Worm (Caenorhabditis elegans) whole organism, young adult: Measurements from ENCODE around the gene F13B12.1.

Source experiments
- B0261.1 ChIP-seq: sonication (generic microtip); optimal IDR thresholded peaks from 2 replicates; lab custom pipeline; 2016; ENCODE audit warnings: mild to moderate bottlenecking, missing genetic modification characterization, moderate library complexity, missing compliant biosample characterization
- C06A6.2 ChIP-seq: fragments of 200-800 bp; sonication (Bioruptor generic); conservative IDR thresholded peaks from 2 replicates; pipeline ENCODE4 v1.3.6; 2022; ENCODE audit warnings: missing genetic modification characterization, missing compliant biosample characterization
- D2030.7 ChIP-seq: fragments of 200-800 bp; sonication (Bioruptor generic); IDR thresholded peaks from 2 replicates; pipeline ENCODE4 v1.3.6; 2022; ENCODE audit warnings: missing genetic modification reagents, missing genetic modification characterization, missing compliant biosample characterization
- F39B2.1 ChIP-seq: fragments of 200-800 bp; sonication (Bioruptor generic); IDR thresholded peaks from 2 replicates; pipeline ENCODE4 v1.3.6; 2022; ENCODE audit warnings: missing genetic modification reagents, missing genetic modification characterization, missing compliant biosample characterization
- F57C9.4 ChIP-seq: sonication (generic microtip); optimal IDR thresholded peaks from 2 replicates; lab custom pipeline; 2017; ENCODE audit warnings: mild to moderate bottlenecking, missing genetic modification characterization, missing compliant biosample characterization
- K12H6.12 ChIP-seq: fragments of 200-800 bp; sonication (Bioruptor generic); optimal IDR thresholded peaks from 2 replicates; lab custom pipeline; 2018; ENCODE audit warnings: mild to moderate bottlenecking, missing genetic modification characterization, missing compliant biosample characterization
- T26A5.8 ChIP-seq: sonication (generic microtip); optimal IDR thresholded peaks from 2 replicates; lab custom pipeline; 2016; ENCODE audit warnings: missing genetic modification characterization, missing compliant biosample characterization
- Y95B8A.8 ChIP-seq: fragments of 200-800 bp; sonication (Bioruptor generic); IDR thresholded peaks from 2 replicates; pipeline ENCODE4 v1.3.6; 2022; ENCODE audit warnings: missing genetic modification reagents, missing genetic modification characterization, missing compliant biosample characterization
- aptf-2 ChIP-seq: fragments of 200-800 bp; sonication (Bioruptor generic); conservative IDR thresholded peaks from 2 replicates; pipeline ENCODE4 v1.3.6; 2022; ENCODE audit warnings: missing genetic modification reagents, missing genetic modification characterization, missing compliant biosample characterization
- attf-5 ChIP-seq: fragments of 200-800 bp; sonication (Bioruptor generic); optimal IDR thresholded peaks from 2 replicates; lab custom pipeline; 2018; ENCODE audit warnings: mild to moderate bottlenecking, missing genetic modification characterization, missing compliant biosample characterization
- bed-2 ChIP-seq: fragments of 200-800 bp; sonication (Bioruptor generic); IDR thresholded peaks from 2 replicates; pipeline ENCODE4 v1.3.6; 2022; ENCODE audit warnings: missing genetic modification reagents, missing genetic modification characterization, missing compliant biosample characterization
- ccch-3 ChIP-seq: fragments of 200-800 bp; sonication (Bioruptor generic); optimal IDR thresholded peaks from 2 replicates; lab custom pipeline; 2018; ENCODE audit warnings: mild to moderate bottlenecking, missing genetic modification characterization, missing compliant biosample characterization
- cebp-1 ChIP-seq, 2 experiments: fragments of 200-800 bp in 1 of 2; sonication (Bioruptor generic) in 1 of 2; sonication (generic microtip) in 1 of 2; IDR thresholded peaks in 1 of 2; optimal IDR thresholded peaks in 1 of 2; 2 replicates each; pipeline versions ENCODE4 v1.3.6 to Lab custom; 2017 to 2022; ENCODE audit warnings: missing compliant biosample characterization in 2 of 2, missing genetic modification characterization in 2 of 2, mild to moderate bottlenecking in 1 of 2, missing genetic modification reagents in 1 of 2, moderate library complexity in 1 of 2
- cebp-2 ChIP-seq: fragments of 200-800 bp; sonication (Bioruptor generic); IDR thresholded peaks from 2 replicates; pipeline ENCODE4 v1.3.6; 2022; ENCODE audit warnings: missing genetic modification characterization, missing compliant biosample characterization
- ceh-40 ChIP-seq: fragments of 200-800 bp; sonication (Bioruptor generic); IDR thresholded peaks from 2 replicates; pipeline ENCODE4 v1.3.6; 2022; ENCODE audit warnings: missing genetic modification characterization, missing compliant biosample characterization
- dox-1 ChIP-seq: fragments of 200-800 bp; sonication (Bioruptor generic); IDR thresholded peaks from 2 replicates; pipeline ENCODE4 v1.3.6; 2022; ENCODE audit warnings: missing genetic modification reagents, missing genetic modification characterization, missing compliant biosample characterization
- dpff-1 ChIP-seq: sonication (generic microtip); optimal IDR thresholded peaks from 2 replicates; lab custom pipeline; 2017; ENCODE audit warnings: mild to moderate bottlenecking, missing genetic modification characterization, missing compliant biosample characterization
- dpl-1 ChIP-seq: fragments of 150-350 bp; optimal IDR thresholded peaks from 2 replicates; lab custom pipeline; 2014; ENCODE audit warnings: missing biosample characterization, missing genetic modification reagents, missing genetic modification characterization
- egl-44 ChIP-seq: fragments of 200-800 bp; sonication (Bioruptor generic); IDR thresholded peaks from 2 replicates; pipeline ENCODE4 v1.3.6; 2022; ENCODE audit warnings: missing genetic modification reagents, missing genetic modification characterization, missing compliant biosample characterization
- fkh-3 ChIP-seq: sonication (generic microtip); optimal IDR thresholded peaks from 2 replicates; lab custom pipeline; 2016; ENCODE audit warnings: mild to moderate bottlenecking, missing genetic modification characterization, missing compliant biosample characterization
- him-1 ChIP-seq: sonication (generic microtip); optimal IDR thresholded peaks from 2 replicates; lab custom pipeline; 2016; ENCODE audit warnings: missing genotype, missing genetic modification reagents, missing genetic modification characterization, missing compliant biosample characterization
- hrde-1 ChIP-seq: sonication (generic microtip); optimal IDR thresholded peaks from 2 replicates; lab custom pipeline; 2016; ENCODE audit warnings: missing genetic modification characterization, mild to moderate bottlenecking, missing compliant biosample characterization, moderate library complexity, missing genotype, missing genetic modification reagents, borderline replicate concordance
- hsf-1 ChIP-seq: fragments of 200-800 bp; sonication (Bioruptor generic); IDR thresholded peaks from 2 replicates; pipeline ENCODE4 v1.3.6; 2022; ENCODE audit warnings: missing genetic modification reagents, missing genetic modification characterization, missing compliant biosample characterization
- lin-35 ChIP-seq, 3 experiments: fragments of 150-350 bp in 2 of 3; sonication (generic microtip) in 1 of 3; optimal IDR thresholded peaks; 2 replicates each; lab custom pipeline; 2014 to 2018; ENCODE audit warnings: missing biosample characterization in 3 of 3, missing genetic modification characterization in 3 of 3, missing genetic modification reagents in 3 of 3
- lin-54 ChIP-seq: fragments of 200-800 bp; sonication (Bioruptor generic); optimal IDR thresholded peaks from 2 replicates; lab custom pipeline; 2018; ENCODE audit warnings: mild to moderate bottlenecking, missing genetic modification characterization, missing compliant biosample characterization
- lir-1 ChIP-seq: fragments of 200-800 bp; sonication (Bioruptor generic); conservative IDR thresholded peaks from 2 replicates; pipeline ENCODE4 v1.3.6; 2022; ENCODE audit warnings: missing genetic modification reagents, missing genetic modification characterization, missing compliant biosample characterization
- lsy-27 ChIP-seq: sonication (generic microtip); optimal IDR thresholded peaks from 2 replicates; lab custom pipeline; 2017; ENCODE audit warnings: missing genetic modification characterization, mild to moderate bottlenecking, missing compliant biosample characterization, antibody characterized with exemption, missing genotype, borderline replicate concordance; ENCODE audit not compliant: insufficient read depth
- madf-10 ChIP-seq: sonication (generic microtip); optimal IDR thresholded peaks from 2 replicates; lab custom pipeline; 2016; ENCODE audit warnings: mild to moderate bottlenecking, missing genetic modification characterization, missing compliant biosample characterization
- madf-3 ChIP-seq: fragments of 200-800 bp; sonication (Bioruptor generic); IDR thresholded peaks from 2 replicates; pipeline ENCODE4 v1.3.6; 2022; ENCODE audit warnings: missing genetic modification reagents, missing genetic modification characterization, missing compliant biosample characterization
- mcd-1 ChIP-seq: fragments of 200-800 bp; sonication (Bioruptor generic); IDR thresholded peaks from 2 replicates; pipeline ENCODE4 v1.3.6; 2022; ENCODE audit warnings: missing genetic modification reagents, missing genetic modification characterization, missing compliant biosample characterization
- mel-28 ChIP-seq: sonication (generic microtip); optimal IDR thresholded peaks from 2 replicates; lab custom pipeline; 2016; ENCODE audit warnings: borderline replicate concordance, mild to moderate bottlenecking, missing genetic modification characterization, missing compliant biosample characterization
- mxl-1 ChIP-seq: sonication (generic microtip); optimal IDR thresholded peaks from 2 replicates; lab custom pipeline; 2016; ENCODE audit warnings: missing genetic modification characterization, missing compliant biosample characterization
- nfya-1 ChIP-seq: sonication (generic microtip); optimal IDR thresholded peaks from 2 replicates; lab custom pipeline; 2017; ENCODE audit warnings: antibody characterized with exemption, missing compliant biosample characterization, missing genetic modification characterization, borderline replicate concordance; ENCODE audit not compliant: insufficient read depth
- nfya-2 ChIP-seq: fragments of 200-800 bp; sonication (Bioruptor generic); IDR thresholded peaks from 2 replicates; pipeline ENCODE4 v1.3.6; 2022; ENCODE audit warnings: missing genetic modification reagents, missing genetic modification characterization, missing compliant biosample characterization
- nhr-179 ChIP-seq: sonication (generic microtip); optimal IDR thresholded peaks from 2 replicates; lab custom pipeline; 2016; ENCODE audit warnings: mild to moderate bottlenecking, missing genetic modification characterization, missing compliant biosample characterization
- nhr-80 ChIP-seq: sonication (generic microtip); optimal IDR thresholded peaks from 2 replicates; lab custom pipeline; 2016; ENCODE audit warnings: missing genetic modification characterization, missing compliant biosample characterization
- rec-8 ChIP-seq, 2 experiments: sonication (generic microtip); optimal IDR thresholded peaks; 2 replicates each; lab custom pipeline; 2016; ENCODE audit warnings: mild to moderate bottlenecking in 2 of 2, missing genetic modification characterization in 2 of 2, missing genetic modification reagents in 2 of 2, missing genotype in 2 of 2, missing biosample characterization in 1 of 2, missing compliant biosample characterization in 1 of 2, moderate library complexity in 1 of 2
- repo-1 ChIP-seq: sonication (generic microtip); optimal IDR thresholded peaks from 2 replicates; lab custom pipeline; 2017; ENCODE audit warnings: mild to moderate bottlenecking, missing genetic modification characterization, missing compliant biosample characterization
- snpc-3.4 ChIP-seq: sonication (generic microtip); optimal IDR thresholded peaks from 2 replicates; lab custom pipeline; 2017; ENCODE audit warnings: missing genetic modification characterization, mild to moderate bottlenecking, missing compliant biosample characterization, antibody characterized with exemption, moderate library complexity, missing genotype, missing genetic modification reagents
- somi-1 ChIP-seq: fragments of 200-800 bp; sonication (Bioruptor generic); optimal IDR thresholded peaks from 2 replicates; lab custom pipeline; 2018; ENCODE audit warnings: mild to moderate bottlenecking, missing genetic modification characterization, missing compliant biosample characterization
- tbp1 ChIP-seq: fragments of 200-800 bp; sonication (Bioruptor generic); optimal IDR thresholded peaks from 2 replicates; lab custom pipeline; 2018; ENCODE audit warnings: mild to moderate bottlenecking, missing genetic modification characterization, missing compliant biosample characterization
- tlf-1 ChIP-seq: fragments of 200-800 bp; sonication (Bioruptor generic); optimal IDR thresholded peaks from 2 replicates; lab custom pipeline; 2018; ENCODE audit warnings: mild to moderate bottlenecking, missing genetic modification characterization, missing compliant biosample characterization
- unc-130 ChIP-seq: sonication (generic microtip); optimal IDR thresholded peaks from 2 replicates; lab custom pipeline; 2016; ENCODE audit warnings: missing genetic modification reagents, missing genetic modification characterization, missing compliant biosample characterization
- zfh-2 ChIP-seq: fragments of 200-800 bp; sonication (Bioruptor generic); conservative IDR thresholded peaks from 2 replicates; pipeline ENCODE4 v1.3.6; 2022; ENCODE audit warnings: missing genetic modification reagents, missing genetic modification characterization, missing compliant biosample characterization
- zim-3 ChIP-seq: sonication (generic microtip); optimal IDR thresholded peaks from 2 replicates; lab custom pipeline; 2017; ENCODE audit warnings: mild to moderate bottlenecking, missing genetic modification characterization, moderate library complexity, missing compliant biosample characterization
- ztf-18 ChIP-seq: sonication (generic microtip); optimal IDR thresholded peaks from 2 replicates; lab custom pipeline; 2016; ENCODE audit warnings: missing genotype, mild to moderate bottlenecking, missing genetic modification characterization, missing compliant biosample characterization
- ztf-22 ChIP-seq: fragments of 200-800 bp; sonication (Bioruptor generic); optimal IDR thresholded peaks from 2 replicates; lab custom pipeline; 2018; ENCODE audit warnings: mild to moderate bottlenecking, missing genetic modification characterization, moderate library complexity, missing compliant biosample characterization
- ztf-26 ChIP-seq: sonication (generic microtip); optimal IDR thresholded peaks from 2 replicates; lab custom pipeline; 2017; ENCODE audit warnings: missing genetic modification characterization, missing compliant biosample characterization

The F13B12.1 gene

DNA sequence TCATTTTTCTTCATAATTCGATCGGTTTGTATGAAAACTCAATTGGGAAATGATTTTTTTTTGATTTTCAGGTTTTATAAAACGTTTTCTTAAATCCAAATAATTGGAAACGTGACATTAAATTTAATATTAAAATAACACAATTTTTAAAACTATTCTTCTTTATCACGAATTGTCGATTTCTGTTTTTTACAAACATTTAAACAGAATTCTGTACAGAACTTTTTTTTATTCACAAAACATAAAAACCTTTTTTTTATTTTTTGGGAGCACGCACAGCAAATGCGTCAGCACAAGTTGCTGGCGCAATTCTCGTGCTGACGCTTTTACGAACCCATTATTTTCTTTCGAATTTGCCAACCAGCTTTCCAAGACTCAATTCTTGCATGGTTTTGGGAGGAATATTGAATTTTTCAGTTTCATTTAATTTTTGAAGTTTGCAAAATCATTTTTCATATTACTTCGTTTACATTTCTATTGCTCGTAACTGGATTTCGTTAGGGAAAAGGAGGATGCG is 50.6 kb downstream of the F13B12.1 start, which contains the start of gene mpz-5 (continued):
- TF ChIP-seq nhr-179 (tag; lab: Kevin White, UChicago) (no peak), ztf-22 (GFP tag; lab: Kevin White, UChicago) (no peak), madf-10 (tag; lab: Kevin White, UChicago) (peak; percentile 7), Y95B8A.8 (GFP tag; lab: Robert Waterston, UW) (no peak), ztf-18 (tag; lab: Kevin White, UChicago) (peak; percentile 96), lin-35 (GFP tag; optimal IDR thresholded peaks at IDR 0.05; lab: Kevin White, UChicago) (peak in 1 of 3 experiments; percentile 64), lsy-27 (tag; lab: Kevin White, UChicago) (no peak), T26A5.8 (no peak), ccch-3 (GFP tag; lab: Kevin White, UChicago) (no peak), aptf-2 (GFP tag; lab: Robert Waterston, UW) (no peak), dox-1 (GFP tag; lab: Robert Waterston, UW) (peak; percentile 66), nfya-1 (no peak), fkh-3 (no peak), mcd-1 (GFP tag; lab: Robert Waterston, UW) (peak; percentile 69), C06A6.2 (no peak), madf-3 (GFP tag; lab: Robert Waterston, UW) (no peak), him-1 (no peak), tlf-1 (GFP tag; lab: Kevin White, UChicago) (peak; percentile 6), mxl-1 (no peak), zim-3 (tag; lab: Kevin White, UChicago) (no peak), dpl-1 (GFP tag; lab: Kevin White, UChicago) (peak; percentile 11), mel-28 (tag; lab: Kevin White, UChicago) (no peak), hrde-1 (tag; lab: Kevin White, UChicago) (peak; percentile 34), nhr-80 (tag; lab: Kevin White, UChicago) (no peak), D2030.7 (GFP tag; lab: Robert Waterston, UW) (0 out of 2 replicates have a peak, but pooled peaks have one; percentile 22), B0261.1 (tag; lab: Kevin White, UChicago) (no peak), unc-130 (no peak), cebp-1 (GFP tag; IDR thresholded peaks at IDR 0.05; lab: Robert Waterston, UW) (no peak), cebp-1 (tag; optimal IDR thresholded peaks at IDR 0.05; lab: Kevin White, UChicago) (peak; percentile 69), nfya-2 (no peak), attf-5 (GFP tag; lab: Kevin White, UChicago) (peak; percentile 41), cebp-2 (GFP tag; lab: Robert Waterston, UW) (no peak), lir-1 (GFP tag; lab: Robert Waterston, UW) (no peak), somi-1 (no peak), K12H6.12 (tag; lab: Kevin White, UChicago) (no peak), hsf-1 (0 out of 2 replicates have a peak, but pooled peaks have one; percentile 45), bed-2 (no peak), zfh-2 (GFP tag; lab: Robert Waterston, UW) (no peak), rec-8 (tag; optimal IDR thresholded peaks at IDR 0.05; lab: Kevin White, UChicago) (no peak), egl-44 (GFP tag; lab: Robert Waterston, UW) (no peak), F57C9.4 (tag; lab: Kevin White, UChicago) (no peak), repo-1 (tag; lab: Kevin White, UChicago) (no peak), tbp1 (GFP tag; lab: Kevin White, UChicago) (peak; percentile 22), snpc-3.4 (no peak), ztf-26 (tag; lab: Kevin White, UChicago) (no peak), F39B2.1 (GFP tag; lab: Robert Waterston, UW) (no peak), dpff-1 (no peak), lin-54 (GFP tag; lab: Kevin White, UChicago) (peak; percentile 64), ceh-40 (GFP tag; lab: Robert Waterston, UW) (no peak)
